Fruit fly (Drosophila melanogaster) whole organism, embryonic: ENCODE data around the gene CG8312.

Experiments used
- Awh ChIP-seq: fragments of 200-800 bp; sonication (Bioruptor generic); IDR thresholded peaks from 2 replicates; pipeline ENCODE4, ENCODE4 v1.3.6; 2022; ENCODE audit warnings: missing biosample characterization, missing genetic modification characterization
- Bgb ChIP-seq: fragments of 200-800 bp; sonication (Bioruptor generic); IDR thresholded peaks from 2 replicates; pipeline ENCODE4 v1.3.6; 2022; ENCODE audit warnings: missing biosample characterization, missing genetic modification characterization; ENCODE audit not compliant: partially characterized antibody
- CG10209 ChIP-seq: fragments of 200-800 bp; sonication (Bioruptor generic); optimal IDR thresholded peaks from 3 replicates; lab custom pipeline; 2017; ENCODE audit warnings: missing biosample characterization, mild to moderate bottlenecking, missing genetic modification characterization, missing genetic modification reagents
- CG11456 ChIP-seq: fragments of 200-800 bp; sonication (Bioruptor generic); IDR thresholded peaks from 3 replicates; pipeline ENCODE4 v1.3.6; 2022; ENCODE audit warnings: missing biosample characterization, missing genetic modification characterization
- CG15696 ChIP-seq: fragments of 200-800 bp; sonication (Bioruptor generic); optimal IDR thresholded peaks from 2 replicates; lab custom pipeline; 2019; ENCODE audit warnings: missing biosample characterization, mild to moderate bottlenecking, missing genetic modification characterization, moderate library complexity
- CG2116 ChIP-seq: fragments of 200-800 bp; sonication (Bioruptor generic); optimal IDR thresholded peaks from 3 replicates; lab custom pipeline; 2018; ENCODE audit warnings: missing biosample characterization, mild to moderate bottlenecking, missing genetic modification characterization
- CG30403 ChIP-seq: fragments of 200-800 bp; sonication (Bioruptor generic); optimal IDR thresholded peaks from 3 replicates; lab custom pipeline; 2016; ENCODE audit warnings: missing biosample characterization, missing genetic modification characterization
- CG32532 ChIP-seq: fragments of 200-800 bp; sonication (Bioruptor generic); IDR thresholded peaks from 2 replicates; pipeline ENCODE4 v1.3.6; 2022; ENCODE audit warnings: missing biosample characterization, missing genetic modification characterization
- CG32772 ChIP-seq: fragments of 200-800 bp; sonication (Bioruptor generic); IDR thresholded peaks from 2 replicates; pipeline ENCODE4 v1.3.6; 2022; ENCODE audit warnings: missing biosample characterization, missing genetic modification characterization
- CG42726 ChIP-seq: fragments of 200-800 bp; sonication (Bioruptor generic); IDR thresholded peaks from 2 replicates; pipeline ENCODE4 v1.3.6; 2022; ENCODE audit warnings: missing biosample characterization, missing genetic modification characterization; ENCODE audit not compliant: partially characterized antibody
- CG4617 ChIP-seq: fragments of 200-800 bp; sonication (Bioruptor generic); optimal IDR thresholded peaks from 3 replicates; lab custom pipeline; 2016; ENCODE audit warnings: missing biosample characterization, missing genetic modification characterization, borderline replicate concordance
- CG4854 ChIP-seq: fragments of 200-800 bp; sonication (Bioruptor generic); optimal IDR thresholded peaks from 2 replicates; lab custom pipeline; 2016; ENCODE audit warnings: missing biosample characterization, missing genetic modification characterization, inconsistent platforms
- CG7271 ChIP-seq: fragments of 200-800 bp; sonication (Bioruptor generic); optimal IDR thresholded peaks from 2 replicates; lab custom pipeline; 2018; ENCODE audit warnings: missing biosample characterization, mild to moderate bottlenecking, missing genetic modification characterization, moderate library complexity
- CG8281 ChIP-seq: fragments of 200-800 bp; sonication (Bioruptor generic); optimal IDR thresholded peaks from 2 replicates; lab custom pipeline; 2018; ENCODE audit warnings: missing biosample characterization, mild to moderate bottlenecking, missing genetic modification characterization, moderate library complexity
- CG8388 ChIP-seq: fragments of 200-800 bp; sonication (Bioruptor generic); optimal IDR thresholded peaks from 2 replicates; lab custom pipeline; 2019; ENCODE audit warnings: missing biosample characterization, mild to moderate bottlenecking, missing genetic modification characterization, moderate library complexity
- D ChIP-seq, 2 experiments: fragments of 200-800 bp in 1 of 2; fragments of >200 bp in 1 of 2; sonication (Bioruptor generic) in 1 of 2; optimal IDR thresholded peaks; 2 replicates in 1 of 2; 3 replicates in 1 of 2; lab custom pipeline; 2017; ENCODE audit warnings: mild to moderate bottlenecking in 1 of 2, missing biosample characterization in 1 of 2, missing genetic modification characterization in 1 of 2, missing genetic modification reagents in 1 of 2
- E2f2 ChIP-seq: fragments of 200-800 bp; sonication (Bioruptor generic); IDR thresholded peaks from 2 replicates; pipeline ENCODE4 v1.3.6; 2022; ENCODE audit warnings: missing biosample characterization, missing genetic modification characterization
- Elba2 ChIP-seq: fragments of 200-800 bp; sonication (Bioruptor generic); optimal IDR thresholded peaks from 3 replicates; lab custom pipeline; 2016; ENCODE audit warnings: missing biosample characterization, missing genetic modification characterization
- Ets97D ChIP-seq: fragments of 200-800 bp; sonication (Bioruptor generic); optimal IDR thresholded peaks from 3 replicates; lab custom pipeline; 2016; ENCODE audit warnings: missing biosample characterization, missing genetic modification characterization
- HLHmδ ChIP-seq: fragments of 200-800 bp; sonication (Bioruptor generic); optimal IDR thresholded peaks from 2 replicates; lab custom pipeline; 2018; ENCODE audit warnings: missing biosample characterization, mild to moderate bottlenecking, missing genetic modification characterization, moderate library complexity
- Hmr ChIP-seq: fragments of 200-800 bp; sonication (Bioruptor generic); optimal IDR thresholded peaks from 3 replicates; lab custom pipeline; 2017; ENCODE audit warnings: mild to moderate bottlenecking, missing biosample characterization, missing genetic modification reagents, missing genetic modification characterization
- Hr39 ChIP-seq: fragments of >200 bp; optimal IDR thresholded peaks from 2 replicates; lab custom pipeline; 2017
- MBD-R2 ChIP-seq: fragments of 200-800 bp; sonication (Bioruptor generic); IDR thresholded peaks from 2 replicates; pipeline ENCODE4 v1.3.6; 2022; ENCODE audit warnings: missing biosample characterization, missing genetic modification characterization
- Sox102F ChIP-seq: fragments of 200-800 bp; sonication (Bioruptor generic); optimal IDR thresholded peaks from 2 replicates; lab custom pipeline; 2018; ENCODE audit warnings: missing biosample characterization, mild to moderate bottlenecking, missing genetic modification characterization, moderate library complexity
- Ssrp ChIP-seq: fragments of 200-800 bp; sonication (Bioruptor generic); optimal IDR thresholded peaks from 2 replicates; lab custom pipeline; 2018; ENCODE audit warnings: missing biosample characterization, mild to moderate bottlenecking, missing genetic modification characterization, moderate library complexity
- YL-1 ChIP-seq: fragments of 200-800 bp; sonication (Bioruptor generic); optimal IDR thresholded peaks from 3 replicates; lab custom pipeline; 2017; ENCODE audit warnings: missing biosample characterization, mild to moderate bottlenecking, missing genetic modification characterization
- ab ChIP-seq: fragments of 200-800 bp; sonication (Bioruptor generic); optimal IDR thresholded peaks from 2 replicates; lab custom pipeline; 2016; ENCODE audit warnings: missing biosample characterization, missing genetic modification characterization
- amos ChIP-seq: fragments of 200-800 bp; sonication (Bioruptor generic); IDR thresholded peaks from 2 replicates; pipeline ENCODE4 v1.3.6; 2022; ENCODE audit warnings: missing biosample characterization, missing genetic modification characterization; ENCODE audit not compliant: partially characterized antibody
- bigmax ChIP-seq: fragments of 200-800 bp; sonication (Bioruptor generic); optimal IDR thresholded peaks from 2 replicates; lab custom pipeline; 2018; ENCODE audit warnings: missing biosample characterization, mild to moderate bottlenecking, missing genetic modification characterization
- bsh ChIP-seq, 2 experiments: fragments of 200-800 bp; sonication (Bioruptor generic); optimal IDR thresholded peaks; 2 replicates each; lab custom pipeline; 2017 to 2018; ENCODE audit warnings: mild to moderate bottlenecking in 2 of 2, missing biosample characterization in 2 of 2, missing genetic modification characterization in 2 of 2, moderate library complexity in 1 of 2
- cas ChIP-seq: fragments of 200-800 bp; sonication (Bioruptor generic); IDR thresholded peaks from 2 replicates; pipeline ENCODE4 v1.3.6; 2022; ENCODE audit warnings: missing biosample characterization, missing genetic modification characterization
- dan ChIP-seq: fragments of 200-800 bp; sonication (Bioruptor generic); IDR thresholded peaks from 2 replicates; pipeline ENCODE4 v1.3.6; 2022; ENCODE audit warnings: missing biosample characterization, missing genetic modification characterization
- danr ChIP-seq: fragments of 200-800 bp; sonication (Bioruptor generic); IDR thresholded peaks from 2 replicates; pipeline ENCODE4 v1.3.6; 2022; ENCODE audit warnings: missing biosample characterization, missing genetic modification characterization
- eyg ChIP-seq: fragments of 200-800 bp; sonication (Bioruptor generic); optimal IDR thresholded peaks from 3 replicates; lab custom pipeline; 2016; ENCODE audit warnings: missing biosample characterization, missing genetic modification characterization
- gem ChIP-seq: fragments of 200-800 bp; sonication (Bioruptor generic); optimal IDR thresholded peaks from 2 replicates; lab custom pipeline; 2019; ENCODE audit warnings: missing biosample characterization, mild to moderate bottlenecking, missing genetic modification characterization, moderate library complexity
- gfzf ChIP-seq: fragments of 200-800 bp; sonication (Bioruptor generic); optimal IDR thresholded peaks from 2 replicates; lab custom pipeline; 2016; ENCODE audit warnings: missing biosample characterization, mild to moderate bottlenecking, missing genetic modification characterization, moderate library complexity
- h ChIP-seq: fragments of >200 bp; optimal IDR thresholded peaks from 2 replicates; lab custom pipeline; 2017
- kay ChIP-seq: fragments of 200-800 bp; sonication (Bioruptor generic); optimal IDR thresholded peaks from 2 replicates; lab custom pipeline; 2016; ENCODE audit warnings: missing biosample characterization, missing genetic modification characterization
- pros ChIP-seq: fragments of 200-800 bp; sonication (Bioruptor generic); optimal IDR thresholded peaks from 3 replicates; lab custom pipeline; 2019; ENCODE audit warnings: missing biosample characterization, mild to moderate bottlenecking, missing genetic modification characterization, moderate library complexity
- pum ChIP-seq: fragments of 200-800 bp; sonication (Bioruptor generic); optimal IDR thresholded peaks from 2 replicates; lab custom pipeline; 2016; ENCODE audit warnings: missing biosample characterization, missing genetic modification characterization
- pzg ChIP-seq: fragments of 200-800 bp; sonication (Bioruptor generic); optimal IDR thresholded peaks from 3 replicates; lab custom pipeline; 2018; ENCODE audit warnings: missing biosample characterization, mild to moderate bottlenecking, missing genetic modification characterization, moderate library complexity
- repo ChIP-seq: fragments of 200-800 bp; sonication (Bioruptor generic); optimal IDR thresholded peaks from 2 replicates; lab custom pipeline; 2016; ENCODE audit warnings: missing biosample characterization, missing genetic modification characterization
- salm ChIP-seq: fragments of 200-800 bp; sonication (Bioruptor generic); optimal IDR thresholded peaks from 2 replicates; lab custom pipeline; 2018; ENCODE audit warnings: missing biosample characterization, mild to moderate bottlenecking, missing genetic modification characterization
- sd ChIP-seq: fragments of 200-800 bp; sonication (Bioruptor generic); optimal IDR thresholded peaks from 3 replicates; lab custom pipeline; 2018; ENCODE audit warnings: missing biosample characterization, mild to moderate bottlenecking, missing genetic modification characterization, moderate library complexity
- ssp ChIP-seq: fragments of 200-800 bp; sonication (Bioruptor generic); IDR thresholded peaks from 2 replicates; pipeline ENCODE4 v1.3.6; 2022; ENCODE audit warnings: missing biosample characterization, missing genetic modification characterization
- stwl ChIP-seq: fragments of 200-800 bp; sonication (Bioruptor generic); optimal IDR thresholded peaks from 3 replicates; lab custom pipeline; 2018; ENCODE audit warnings: missing biosample characterization, mild to moderate bottlenecking, missing genetic modification characterization, moderate library complexity
- tll ChIP-seq, 2 experiments: fragments of 200-800 bp in 1 of 2; fragments of >200 bp in 1 of 2; sonication (Bioruptor generic) in 1 of 2; optimal IDR thresholded peaks; 2 replicates each; lab custom pipeline; 2017 to 2019; ENCODE audit warnings: missing biosample characterization in 2 of 2, missing genetic modification characterization in 2 of 2, mild to moderate bottlenecking in 1 of 2, moderate library complexity in 1 of 2
- tna ChIP-seq: fragments of 200-800 bp; sonication (Bioruptor generic); IDR thresholded peaks from 2 replicates; pipeline ENCODE4 v1.3.6; 2022; ENCODE audit warnings: missing biosample characterization, missing genetic modification characterization; ENCODE audit not compliant: partially characterized antibody
- wdn ChIP-seq: fragments of 200-800 bp; sonication (Bioruptor generic); IDR thresholded peaks from 2 replicates; pipeline ENCODE4 v1.3.6; 2022; ENCODE audit warnings: missing biosample characterization, missing genetic modification characterization

CG8312 gene

dm6 chr3R:9555334-9555974, 35.7 kb upstream of the CG8312 start, which contains the start of the genes CG9386 and BckdhA (continued):
- peak; percentile 20; the same call in 1 of the 2 replicates for TF ChIP-seq ssp (GFP tag; lab: Robert Waterston, UW)
- TF ChIP-seq CG42726 (GFP tag; lab: Robert Waterston, UW): peak; percentile 50; the same call in 1 of the 2 replicates
- no peak for TF ChIP-seq repo (GFP tag; lab: Kevin White, UChicago)
- TF ChIP-seq Elba2: no peak
- peak; percentile 57; the same call in 2 of the 3 replicates for TF ChIP-seq CG11456 (GFP tag; lab: Robert Waterston, UW)
- peak; percentile 55 for TF ChIP-seq pzg (GFP tag; lab: Kevin White, UChicago)
- peak; percentile 35 for TF ChIP-seq Ets97D (GFP tag; lab: Kevin White, UChicago)
- no peak for TF ChIP-seq stwl (tag; lab: Kevin White, UChicago)
- peak; percentile 83 for TF ChIP-seq E2f2 (GFP tag; lab: Robert Waterston, UW)
- no peak for TF ChIP-seq CG32772 (GFP tag; lab: Robert Waterston, UW)
- TF ChIP-seq ab: no peak
- TF ChIP-seq Ssrp (tag; lab: Kevin White, UChicago): peak; percentile 35
- TF ChIP-seq CG32532 (GFP tag; lab: Robert Waterston, UW): peak; percentile 62
- TF ChIP-seq gfzf (GFP tag; lab: Kevin White, UChicago): no peak
- TF ChIP-seq CG2116 (GFP tag; lab: Kevin White, UChicago): peak; percentile 81
- TF ChIP-seq Hmr (GFP tag; lab: Kevin White, UChicago): peak; percentile 42
- no peak for TF ChIP-seq bigmax (GFP tag; lab: Kevin White, UChicago)
- peak in 1 of 2 experiments; percentile 15 for TF ChIP-seq bsh (GFP tag; optimal IDR thresholded peaks at IDR 0.05; lab: Kevin White, UChicago)
- TF ChIP-seq danr (GFP tag; lab: Robert Waterston, UW): no peak
- TF ChIP-seq pum (GFP tag; lab: Kevin White, UChicago): peak; percentile 34
- TF ChIP-seq HLHmδ (GFP tag; lab: Kevin White, UChicago): no peak
- TF ChIP-seq wdn (GFP tag; lab: Robert Waterston, UW): no peak
- peak; percentile 49 for TF ChIP-seq MBD-R2 (GFP tag; lab: Robert Waterston, UW)
- peak; percentile 62 for TF ChIP-seq YL-1 (GFP tag; lab: Kevin White, UChicago)
- no peak for TF ChIP-seq Hr39 (lab: Kevin White, UChicago)
- TF ChIP-seq CG4854 (GFP tag; lab: Kevin White, UChicago): no peak
- no peak for TF ChIP-seq Sox102F (GFP tag; lab: Kevin White, UChicago)
- TF ChIP-seq D (optimal IDR thresholded peaks at IDR 0.05; lab: Kevin White, UChicago): no peak
- TF ChIP-seq D (GFP tag; optimal IDR thresholded peaks at IDR 0.05; lab: Kevin White, UChicago): no peak
- TF ChIP-seq CG8281 (tag; lab: Kevin White, UChicago): no peak
- no peak for TF ChIP-seq tna
- no peak for TF ChIP-seq tll (GFP tag; optimal IDR thresholded peaks at IDR 0.05; lab: Kevin White, UChicago)
- TF ChIP-seq gem (tag; lab: Kevin White, UChicago): peak; percentile 66
- no peak for TF ChIP-seq cas (GFP tag; lab: Robert Waterston, UW)
- peak; percentile 6 for TF ChIP-seq sd
- TF ChIP-seq CG30403 (GFP tag; lab: Kevin White, UChicago): peak; percentile 75
- TF ChIP-seq CG10209 (GFP tag; lab: Kevin White, UChicago): peak; percentile 32
- peak; percentile 38 for TF ChIP-seq CG15696 (tag; lab: Kevin White, UChicago)
- no peak for TF ChIP-seq eyg (GFP tag; lab: Kevin White, UChicago)
- TF ChIP-seq amos (GFP tag; lab: Robert Waterston, UW): peak; percentile 67; the same call in 1 of the 2 replicates
- TF ChIP-seq pros (GFP tag; lab: Kevin White, UChicago): no peak
- TF ChIP-seq kay (GFP tag; lab: Kevin White, UChicago): peak; percentile 11
- TF ChIP-seq CG8388: peak; percentile 5
- TF ChIP-seq Awh (GFP tag; lab: Robert Waterston, UW): no peak
- TF ChIP-seq CG7271 (tag; lab: Kevin White, UChicago): no peak
- TF ChIP-seq dan (GFP tag; lab: Robert Waterston, UW): no peak
- TF ChIP-seq h (lab: Kevin White, UChicago): no peak
- no peak for TF ChIP-seq CG4617 (GFP tag; lab: Kevin White, UChicago)
- no peak for TF ChIP-seq salm (tag; lab: Kevin White, UChicago)
- peak; percentile 69 for TF ChIP-seq Bgb (GFP tag; lab: Robert Waterston, UW)
